Worm (Caenorhabditis elegans) whole organism, young adult: ENCODE measurements around the gene F55G11.8.

Experiments used
- Y79H2A.3 ChIP-seq: fragments of 200-800 bp; sonication (Bioruptor generic); conservative IDR thresholded peaks from 2 replicates; pipeline ENCODE4 v1.3.6; 2022; ENCODE audit warnings: missing genetic modification reagents, missing genetic modification characterization, missing compliant biosample characterization
- cebp-1 ChIP-seq, 2 experiments: fragments of 200-800 bp in 1 of 2; sonication (Bioruptor generic) in 1 of 2; sonication (generic microtip) in 1 of 2; IDR thresholded peaks in 1 of 2; optimal IDR thresholded peaks in 1 of 2; 2 replicates each; pipeline versions ENCODE4 v1.3.6 to Lab custom; 2017 to 2022; ENCODE audit warnings: missing compliant biosample characterization in 2 of 2, missing genetic modification characterization in 2 of 2, mild to moderate bottlenecking in 1 of 2, missing genetic modification reagents in 1 of 2, moderate library complexity in 1 of 2
- egl-44 ChIP-seq: fragments of 200-800 bp; sonication (Bioruptor generic); IDR thresholded peaks from 2 replicates; pipeline ENCODE4 v1.3.6; 2022; ENCODE audit warnings: missing genetic modification reagents, missing genetic modification characterization, missing compliant biosample characterization
- mel-28 ChIP-seq: sonication (generic microtip); optimal IDR thresholded peaks from 2 replicates; lab custom pipeline; 2016; ENCODE audit warnings: borderline replicate concordance, mild to moderate bottlenecking, missing genetic modification characterization, missing compliant biosample characterization
- pha-4 ChIP-seq: fragments of 150-350 bp; sonication (generic microtip); optimal IDR thresholded peaks from 2 replicates; lab custom pipeline; 2014; ENCODE audit warnings: missing biosample characterization, missing genetic modification reagents, missing genetic modification characterization
- unc-62 ChIP-seq: fragments of 150-350 bp; optimal IDR thresholded peaks from 2 replicates; lab custom pipeline; 2014; ENCODE audit warnings: missing biosample characterization, missing genetic modification reagents, missing genetic modification characterization

DNA sequence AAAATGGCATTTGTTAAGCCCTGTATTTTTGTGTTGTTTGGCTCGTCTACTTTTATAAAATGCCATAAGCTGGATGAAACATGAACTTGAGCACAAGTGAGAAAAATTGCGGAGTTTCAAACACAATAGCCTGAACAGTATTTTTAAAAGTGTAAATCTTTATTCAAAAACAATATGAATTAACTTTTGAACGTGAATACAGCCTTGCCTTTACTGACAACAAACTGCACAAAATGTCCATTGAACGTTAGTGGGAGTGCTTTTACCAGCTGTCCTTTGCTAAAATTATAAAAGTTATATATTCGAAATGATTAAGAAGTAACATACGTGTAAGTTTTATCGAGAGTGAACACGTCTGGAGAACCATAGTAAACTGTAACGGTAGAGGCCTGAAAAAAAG lies 4.7 kb downstream of the F55G11.8 start:
- TF ChIP-seq unc-62 (GFP tag; lab: Kevin White, UChicago) (no peak), pha-4 (tag; lab: Kevin White, UChicago) (no peak), cebp-1 (GFP tag; IDR thresholded peaks at IDR 0.05; lab: Robert Waterston, UW) (no peak), cebp-1 (tag; optimal IDR thresholded peaks at IDR 0.05; lab: Kevin White, UChicago) (no peak), egl-44 (no peak), Y79H2A.3 (GFP tag; lab: Robert Waterston, UW) (no peak), mel-28 (tag; lab: Kevin White, UChicago) (no peak)
